Worm (Caenorhabditis elegans) whole organism, L2 larva: ENCODE results near the gene col-123.

ENCODE experiments used
- C34F6.9 ChIP-seq: fragments of 150-350 bp; optimal IDR thresholded peaks from 2 replicates; lab custom pipeline; 2014; ENCODE audit warnings: missing biosample characterization, missing genetic modification characterization
- F13H6.1 ChIP-seq: sonication (generic microtip); optimal IDR thresholded peaks from 2 replicates; lab custom pipeline; 2016; ENCODE audit warnings: missing genetic modification characterization, missing compliant biosample characterization
- R02D3.7 ChIP-seq: fragments of 150-350 bp; optimal IDR thresholded peaks from 2 replicates; lab custom pipeline; 2014; ENCODE audit warnings: missing biosample characterization, missing genetic modification characterization
- ama-1 ChIP-seq: fragments of 150-350 bp; optimal IDR thresholded peaks from 2 replicates; lab custom pipeline; 2018; ENCODE audit warnings: inconsistent platforms
- blmp-1 ChIP-seq: sonication (generic microtip); optimal IDR thresholded peaks from 2 replicates; lab custom pipeline; 2017; ENCODE audit warnings: missing genetic modification characterization, mild to moderate bottlenecking, missing compliant biosample characterization, antibody characterized with exemption, moderate library complexity; ENCODE audit not compliant: insufficient read depth
- ceh-16 ChIP-seq: fragments of 150-350 bp; optimal IDR thresholded peaks from 2 replicates; lab custom pipeline; 2014; ENCODE audit warnings: missing biosample characterization, missing genetic modification characterization
- ceh-82 ChIP-seq: fragments of 150-350 bp; optimal IDR thresholded peaks from 2 replicates; lab custom pipeline; 2014; ENCODE audit warnings: missing biosample characterization, missing genetic modification characterization
- crh-2 ChIP-seq: sonication (generic microtip); optimal IDR thresholded peaks from 2 replicates; lab custom pipeline; 2017; ENCODE audit warnings: missing biosample characterization, missing genetic modification characterization
- dmd-4 ChIP-seq: sonication (generic microtip); optimal IDR thresholded peaks from 2 replicates; lab custom pipeline; 2017; ENCODE audit warnings: missing biosample characterization, missing genetic modification characterization
- egl-27 ChIP-seq: sonication (generic microtip); optimal IDR thresholded peaks from 3 replicates; lab custom pipeline; 2017; ENCODE audit warnings: missing biosample characterization, missing genetic modification reagents, missing genetic modification characterization
- elt-3 ChIP-seq: sonication (generic microtip); optimal IDR thresholded peaks from 2 replicates; lab custom pipeline; 2017; ENCODE audit warnings: missing biosample characterization, missing genetic modification characterization
- fos-1 ChIP-seq: fragments of 150-350 bp; optimal IDR thresholded peaks from 2 replicates; lab custom pipeline; 2014; ENCODE audit warnings: missing biosample characterization, missing genetic modification characterization
- gmeb-1 ChIP-seq: fragments of 150-350 bp; optimal IDR thresholded peaks from 2 replicates; lab custom pipeline; 2014; ENCODE audit warnings: missing biosample characterization, missing genetic modification characterization
- lin-11 ChIP-seq: fragments of 150-350 bp; sonication (generic microtip); optimal IDR thresholded peaks from 2 replicates; lab custom pipeline; 2014; ENCODE audit warnings: missing biosample characterization, missing genetic modification characterization, inconsistent platforms, mixed read lengths
- lin-13 ChIP-seq: fragments of 150-350 bp; optimal IDR thresholded peaks from 2 replicates; lab custom pipeline; 2014; ENCODE audit warnings: missing biosample characterization, missing genetic modification reagents, missing genetic modification characterization
- lin-39 ChIP-seq: fragments of 150-350 bp; optimal IDR thresholded peaks from 2 replicates; lab custom pipeline; 2014; ENCODE audit warnings: missing biosample characterization, missing genetic modification reagents, missing genetic modification characterization
- lsy-2 ChIP-seq, 2 experiments: fragments of 150-350 bp in 1 of 2; sonication (generic microtip) in 1 of 2; optimal IDR thresholded peaks; 2 replicates each; lab custom pipeline; 2014 to 2017; ENCODE audit warnings: missing biosample characterization in 2 of 2, missing genetic modification characterization in 2 of 2
- mab-5 ChIP-seq: fragments of 150-350 bp; optimal IDR thresholded peaks from 2 replicates; lab custom pipeline; 2014; ENCODE audit warnings: missing biosample characterization, missing genetic modification characterization
- mdl-1 ChIP-seq, 2 experiments: fragments of 150-350 bp in 1 of 2; sonication (generic microtip) in 1 of 2; optimal IDR thresholded peaks; 2 replicates each; lab custom pipeline; 2017; ENCODE audit warnings: missing biosample characterization in 2 of 2, missing genetic modification characterization in 2 of 2
- nhr-11 ChIP-seq: fragments of 150-350 bp; optimal IDR thresholded peaks from 2 replicates; lab custom pipeline; 2014; ENCODE audit warnings: missing biosample characterization, missing genetic modification characterization
- nhr-129 ChIP-seq: fragments of 150-350 bp; optimal IDR thresholded peaks from 2 replicates; lab custom pipeline; 2014; ENCODE audit warnings: missing biosample characterization, missing genetic modification characterization
- nhr-21 ChIP-seq: fragments of 150-350 bp; optimal IDR thresholded peaks from 2 replicates; lab custom pipeline; 2014; ENCODE audit warnings: missing biosample characterization, missing genetic modification characterization
- nhr-23 ChIP-seq: fragments of 150-350 bp; optimal IDR thresholded peaks from 2 replicates; lab custom pipeline; 2014; ENCODE audit warnings: missing biosample characterization, missing genetic modification reagents, missing genetic modification characterization
- nhr-25 ChIP-seq: fragments of 150-350 bp; sonication (generic microtip); optimal IDR thresholded peaks from 3 replicates; lab custom pipeline; 2014; ENCODE audit warnings: missing biosample characterization, missing genetic modification characterization
- nhr-6 ChIP-seq: fragments of 150-350 bp; optimal IDR thresholded peaks from 2 replicates; lab custom pipeline; 2014; ENCODE audit warnings: missing biosample characterization, missing genetic modification characterization
- peb-1 ChIP-seq: fragments of 150-350 bp; optimal IDR thresholded peaks from 2 replicates; lab custom pipeline; 2014; ENCODE audit warnings: missing biosample characterization, missing genetic modification characterization
- sem-4 ChIP-seq: fragments of 150-350 bp; optimal IDR thresholded peaks from 2 replicates; lab custom pipeline; 2014; ENCODE audit warnings: missing biosample characterization, missing genetic modification reagents, missing genetic modification characterization
- skn-1 ChIP-seq: sonication (generic microtip); optimal IDR thresholded peaks from 2 replicates; lab custom pipeline; 2017; ENCODE audit warnings: missing biosample characterization, missing genetic modification characterization
- sma-3 ChIP-seq: sonication (generic microtip); optimal IDR thresholded peaks from 2 replicates; lab custom pipeline; 2016; ENCODE audit warnings: missing genetic modification reagents, missing genetic modification characterization, missing compliant biosample characterization
- sma-9 ChIP-seq, 2 experiments: fragments of 150-350 bp in 1 of 2; sonication (generic microtip) in 1 of 2; optimal IDR thresholded peaks; 2 replicates each; lab custom pipeline; 2014 to 2016; ENCODE audit warnings: missing genetic modification characterization in 2 of 2, mild to moderate bottlenecking in 1 of 2, missing biosample characterization in 1 of 2, missing compliant biosample characterization in 1 of 2, missing genetic modification reagents in 1 of 2, moderate library complexity in 1 of 2
- unc-55 ChIP-seq: fragments of 150-350 bp; sonication (generic microtip); optimal IDR thresholded peaks from 3 replicates; lab custom pipeline; 2014; ENCODE audit warnings: missing biosample characterization, missing genetic modification reagents, missing genetic modification characterization
- zag-1 ChIP-seq: fragments of 150-350 bp; optimal IDR thresholded peaks from 2 replicates; lab custom pipeline; 2014; ENCODE audit warnings: missing biosample characterization, missing genetic modification characterization
- ztf-11 ChIP-seq: sonication (generic microtip); optimal IDR thresholded peaks from 2 replicates; lab custom pipeline; 2017; ENCODE audit warnings: missing biosample characterization, missing genetic modification characterization

The col-123 gene

DNA sequence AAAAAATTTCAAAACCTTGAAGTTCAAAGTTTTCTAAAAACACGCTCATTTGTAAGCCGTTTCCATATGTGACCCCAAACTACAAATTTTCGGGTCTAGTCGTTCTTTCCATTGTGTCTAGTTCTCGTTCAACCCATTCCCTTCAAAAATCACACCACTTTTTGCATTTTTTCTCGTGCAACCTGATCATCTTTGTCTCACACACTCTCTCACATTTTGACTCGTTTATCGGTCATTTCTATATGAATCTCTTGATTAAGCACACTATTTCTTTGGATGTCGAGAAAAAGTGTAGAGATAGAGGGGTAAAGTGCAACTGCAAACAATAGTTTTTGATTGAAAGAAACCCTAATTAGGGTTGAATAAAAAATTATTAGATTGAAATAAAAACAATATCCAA lies 18.2 kb upstream of the col-123 start:
- TF ChIP-seq sma-9 (GFP tag; optimal IDR thresholded peaks at IDR 0.05; lab: Kevin White, UChicago), result peak; percentile 88
- TF ChIP-seq sma-9 (tag; optimal IDR thresholded peaks at IDR 0.05; lab: Kevin White, UChicago), result no peak
- peak; percentile 62 for TF ChIP-seq nhr-129 (tag; lab: Kevin White, UChicago)
- TF ChIP-seq peb-1 (tag; lab: Kevin White, UChicago), result no peak
- no peak for TF ChIP-seq lin-39
- TF ChIP-seq fos-1 (tag; lab: Kevin White, UChicago), result peak; percentile 85
- TF ChIP-seq lin-13 (GFP tag; lab: Kevin White, UChicago), result peak; percentile 51
- peak; percentile 9 for TF ChIP-seq nhr-21 (tag; lab: Kevin White, UChicago)
- TF ChIP-seq C34F6.9 (tag; lab: Kevin White, UChicago), result peak; percentile 58
- peak; percentile 8 for TF ChIP-seq nhr-6
- no peak for TF ChIP-seq nhr-23 (tag; lab: Kevin White, UChicago)
- peak in 1 of 2 experiments; percentile 28 for TF ChIP-seq mdl-1 (tag; optimal IDR thresholded peaks at IDR 0.05; lab: Kevin White, UChicago)
- no peak for TF ChIP-seq ceh-82 (tag; lab: Kevin White, UChicago)
- TF ChIP-seq F13H6.1 (tag; lab: Kevin White, UChicago), result peak; percentile 79
- TF ChIP-seq lsy-2 (tag; optimal IDR thresholded peaks at IDR 0.05; lab: Kevin White, UChicago), result peak in 1 of 2 experiments; percentile 67
- TF ChIP-seq mab-5 (tag; lab: Kevin White, UChicago), result peak; percentile 16
- peak; percentile 60 for TF ChIP-seq sma-3 (GFP tag; lab: Kevin White, UChicago)
- peak; percentile 22 for TF ChIP-seq egl-27
- peak; percentile 81 for TF ChIP-seq crh-2 (tag; lab: Kevin White, UChicago)
- peak; percentile 52 for TF ChIP-seq gmeb-1 (tag; lab: Kevin White, UChicago)
- TF ChIP-seq zag-1, result no peak
- TF ChIP-seq blmp-1, result peak; percentile 37
- TF ChIP-seq nhr-25 (tag; lab: Kevin White, UChicago), result peak; percentile 65
- no peak for TF ChIP-seq ztf-11 (tag; lab: Kevin White, UChicago)
- no peak for TF ChIP-seq R02D3.7

DNA sequence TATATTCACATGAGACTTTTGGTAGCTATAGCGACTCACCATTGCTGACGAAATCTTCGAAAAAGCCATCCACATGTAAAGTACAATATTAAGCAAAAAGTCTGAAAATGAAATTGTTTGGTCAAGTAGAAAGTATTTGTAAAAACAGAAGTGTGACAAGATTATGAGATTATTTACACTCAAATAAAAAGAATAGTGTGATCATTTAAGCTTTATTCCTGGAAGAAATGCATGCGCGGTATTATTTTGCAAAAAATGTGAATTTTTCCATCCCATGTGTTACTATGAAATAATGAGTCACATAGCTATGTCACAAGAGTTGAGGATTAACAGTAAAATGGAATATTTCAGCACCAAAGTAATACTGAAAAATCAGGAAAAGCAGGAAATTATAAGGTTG lies 11.1 kb upstream of the col-123 start, which contains the start of gene dct-15:
Gene dct-15 (minus strand): TSS at position 101 of the 400 bp plus-strand sequence.
- TF ChIP-seq mab-5 (tag; lab: Kevin White, UChicago), result no peak
- TF ChIP-seq ztf-11 (tag; lab: Kevin White, UChicago), result no peak
- no peak for TF ChIP-seq ama-1
- no peak for TF ChIP-seq sma-9 (GFP tag; optimal IDR thresholded peaks at IDR 0.05; lab: Kevin White, UChicago)
- TF ChIP-seq sma-9 (tag; optimal IDR thresholded peaks at IDR 0.05; lab: Kevin White, UChicago), result no peak
- TF ChIP-seq mdl-1 (tag; optimal IDR thresholded peaks at IDR 0.05; lab: Kevin White, UChicago), result no peak
- TF ChIP-seq ceh-16, result no peak
- no peak for TF ChIP-seq nhr-11 (tag; lab: Kevin White, UChicago)
- no peak for TF ChIP-seq lin-11
- TF ChIP-seq peb-1 (tag; lab: Kevin White, UChicago), result no peak
- no peak for TF ChIP-seq unc-55 (GFP tag; lab: Kevin White, UChicago)
- TF ChIP-seq, all 48 proteins: peak for 0

DNA sequence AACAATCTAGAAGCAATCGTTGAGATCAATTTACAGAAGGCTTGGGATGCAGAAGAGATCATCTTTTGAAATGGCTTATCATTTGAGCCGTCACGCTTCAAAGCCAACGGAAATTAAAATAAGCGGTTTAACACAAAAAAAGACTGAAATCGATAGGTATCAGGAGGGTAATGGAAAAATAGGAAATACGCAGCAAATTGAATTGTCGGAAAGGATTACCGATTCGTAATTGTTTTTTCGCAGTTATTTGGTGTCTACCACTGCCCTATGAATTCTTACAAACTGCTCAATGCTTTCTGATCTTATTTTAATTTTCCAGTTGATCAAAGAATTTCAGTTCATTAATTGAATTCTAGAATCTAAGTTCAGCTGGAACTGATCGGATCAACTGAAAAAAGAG lies 10.2 kb upstream of the col-123 start:
- no peak for TF ChIP-seq elt-3 (tag; lab: Kevin White, UChicago)
- TF ChIP-seq ceh-82 (tag; lab: Kevin White, UChicago), result no peak
- TF ChIP-seq nhr-23 (tag; lab: Kevin White, UChicago), result no peak
- TF ChIP-seq skn-1 (tag; lab: Kevin White, UChicago), result no peak
- TF ChIP-seq nhr-11 (tag; lab: Kevin White, UChicago), result no peak
- TF ChIP-seq mdl-1 (tag; optimal IDR thresholded peaks at IDR 0.05; lab: Kevin White, UChicago), result no peak
- no peak for TF ChIP-seq peb-1 (tag; lab: Kevin White, UChicago)
- no peak for TF ChIP-seq sma-9 (GFP tag; optimal IDR thresholded peaks at IDR 0.05; lab: Kevin White, UChicago)
- TF ChIP-seq sma-9 (tag; optimal IDR thresholded peaks at IDR 0.05; lab: Kevin White, UChicago), result no peak
- TF ChIP-seq, all 48 proteins: peak for 0

DNA sequence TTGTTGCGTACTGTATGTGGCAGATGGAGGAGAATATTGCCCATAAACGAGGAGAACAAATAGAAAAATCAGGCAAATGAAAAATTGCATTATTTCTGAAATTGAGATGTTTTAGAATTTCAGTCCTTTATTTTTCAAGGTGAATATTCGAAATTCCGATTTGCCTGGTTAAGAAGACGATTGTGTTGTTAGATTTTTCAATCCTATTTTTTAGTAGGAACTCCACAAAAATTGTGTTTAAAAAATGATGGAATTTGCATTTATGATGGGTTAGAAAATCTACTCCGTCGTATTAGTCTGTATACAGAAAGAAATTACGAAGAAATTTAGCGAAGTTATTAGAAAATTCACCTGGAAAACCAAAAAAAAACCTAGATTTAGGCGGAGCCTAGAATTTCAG lies 6.3 kb upstream of the col-123 start, which contains the start of gene egl-20:
Gene egl-20 (minus strand): TSS at position 101 of the 400 bp plus-strand sequence.
- TF ChIP-seq nhr-25 (tag; lab: Kevin White, UChicago) (no peak), ama-1 (no peak), lin-39 (no peak), sem-4 (no peak)
- TF ChIP-seq, all 48 proteins: peak for 0

DNA sequence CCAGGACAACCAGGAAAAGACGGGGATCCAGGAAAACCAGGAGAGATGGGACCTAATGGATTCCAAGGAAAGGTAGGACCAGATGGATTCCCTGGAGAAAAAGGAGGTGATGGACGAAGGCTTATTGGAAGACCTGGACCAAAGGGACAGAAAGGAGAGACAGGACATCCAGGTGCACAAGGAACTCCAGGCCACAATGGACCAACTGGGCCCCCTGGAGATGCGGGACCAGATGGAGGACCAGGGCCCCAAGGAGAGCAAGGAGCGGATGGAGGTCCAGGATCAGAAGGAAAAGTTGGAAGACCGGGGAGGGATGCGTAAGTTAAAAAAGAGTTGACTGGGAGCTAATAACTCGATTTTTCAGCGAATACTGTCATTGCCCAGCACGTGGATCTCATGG lies 864 bp downstream of the col-123 start:
- TF ChIP-seq sem-4 (no peak), ama-1 (no peak), crh-2 (tag; lab: Kevin White, UChicago) (no peak), zag-1 (no peak), ceh-82 (tag; lab: Kevin White, UChicago) (no peak), lsy-2 (tag; optimal IDR thresholded peaks at IDR 0.05; lab: Kevin White, UChicago) (no peak), nhr-23 (tag; lab: Kevin White, UChicago) (no peak), dmd-4 (tag; lab: Kevin White, UChicago) (no peak), gmeb-1 (tag; lab: Kevin White, UChicago) (no peak), ceh-16 (no peak), peb-1 (tag; lab: Kevin White, UChicago) (no peak), C34F6.9 (tag; lab: Kevin White, UChicago) (no peak), R02D3.7 (no peak)
